Worm (Caenorhabditis elegans): ENCODE data around the gene his-16.

- no peak for TF ChIP-seq aptf-2 (GFP tag; conservative IDR thresholded peaks at IDR 0.05)
- TF ChIP-seq nhr-27 (tag; optimal IDR thresholded peaks at IDR 0.05): no peak
- TF ChIP-seq lir-1 (GFP tag; conservative IDR thresholded peaks at IDR 0.05): no peak
- no peak for TF ChIP-seq nhr-90 (tag; optimal IDR thresholded peaks at IDR 0.05)
Measured at ce11 chrII:13830255-13830654, 12.3 kb upstream of the his-16 start, which contains the start of gene F08G2.4.

Data from whole organism, young adult.